Worm (Caenorhabditis elegans): Measurements from ENCODE around the gene emb-1.

Gene emb-1

DNA sequence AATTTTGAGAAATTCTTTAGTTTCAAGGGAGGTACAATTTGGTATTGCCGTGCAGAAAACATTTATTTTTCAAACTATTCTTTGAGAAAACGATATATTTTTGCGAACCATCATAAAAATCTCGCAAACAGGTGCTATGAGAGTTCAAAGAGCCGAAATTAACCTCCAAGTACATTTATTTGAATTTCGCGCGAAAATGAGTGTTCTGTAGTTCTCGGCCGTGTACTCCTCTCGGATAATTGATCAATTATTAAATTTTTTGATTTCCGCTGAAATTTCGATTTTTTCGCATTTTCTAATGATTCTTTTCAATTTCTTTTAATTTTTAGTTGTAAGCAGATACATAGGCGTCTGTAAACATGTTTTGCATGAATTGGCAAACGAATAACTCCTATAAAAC lies 16.9 kb downstream of the emb-1 start (continued):
- TF ChIP-seq dmd-4 (tag; optimal IDR thresholded peaks at IDR 0.05), result no peak
- TF ChIP-seq mdl-1 (tag; optimal IDR thresholded peaks at IDR 0.05), result no peak
- no peak for TF ChIP-seq unc-62 (GFP tag; optimal IDR thresholded peaks at IDR 0.05)

DNA sequence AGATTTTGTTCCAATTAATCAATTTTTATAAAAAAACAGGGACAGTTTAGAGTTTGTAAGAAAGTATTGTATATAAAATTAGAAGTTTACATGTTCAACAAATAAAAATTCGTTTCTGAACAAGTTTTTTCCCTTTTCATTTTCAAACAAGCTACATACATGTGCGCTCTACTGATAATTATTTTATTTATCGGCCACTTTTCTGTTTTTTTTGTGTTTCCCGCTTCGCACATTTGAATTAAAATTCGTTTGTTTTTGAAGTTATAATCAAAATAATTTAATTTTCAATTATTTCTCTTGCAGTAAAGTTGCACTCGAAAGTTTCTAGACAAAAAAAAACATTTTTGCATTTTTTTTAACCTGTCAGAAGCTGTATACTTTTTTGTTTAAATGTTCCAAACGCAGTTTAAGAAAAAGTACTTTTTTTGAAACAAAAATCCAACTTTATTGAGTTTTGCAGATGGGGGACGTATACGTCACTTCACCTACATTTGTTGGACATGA lies 17.5 kb downstream of the emb-1 start, which contains the start of gene hira-1:
Gene hira-1 (plus strand): TSS at position 454 of the 504 bp plus-strand sequence.
- TF ChIP-seq sem-4 (tag; optimal IDR thresholded peaks at IDR 0.05) (peak; percentile 52), nhr-77 (tag; optimal IDR thresholded peaks at IDR 0.05) (no peak), lsy-2 (tag; optimal IDR thresholded peaks at IDR 0.05) (peak in 1 of 2 experiments; percentile 56), gmeb-1 (tag; optimal IDR thresholded peaks at IDR 0.05) (peak; percentile 47), lin-13 (GFP tag; optimal IDR thresholded peaks at IDR 0.05) (peak; percentile 17), C34F6.9 (tag; optimal IDR thresholded peaks at IDR 0.05) (peak; percentile 78), nhr-237 (tag; optimal IDR thresholded peaks at IDR 0.05) (no peak), crh-2 (tag; optimal IDR thresholded peaks at IDR 0.05) (peak; percentile 38), lin-39 (tag; optimal IDR thresholded peaks at IDR 0.05) (no peak), unc-55 (GFP tag; optimal IDR thresholded peaks at IDR 0.05) (peak; percentile 70), peb-1 (tag; optimal IDR thresholded peaks at IDR 0.05) (no peak)

DNA sequence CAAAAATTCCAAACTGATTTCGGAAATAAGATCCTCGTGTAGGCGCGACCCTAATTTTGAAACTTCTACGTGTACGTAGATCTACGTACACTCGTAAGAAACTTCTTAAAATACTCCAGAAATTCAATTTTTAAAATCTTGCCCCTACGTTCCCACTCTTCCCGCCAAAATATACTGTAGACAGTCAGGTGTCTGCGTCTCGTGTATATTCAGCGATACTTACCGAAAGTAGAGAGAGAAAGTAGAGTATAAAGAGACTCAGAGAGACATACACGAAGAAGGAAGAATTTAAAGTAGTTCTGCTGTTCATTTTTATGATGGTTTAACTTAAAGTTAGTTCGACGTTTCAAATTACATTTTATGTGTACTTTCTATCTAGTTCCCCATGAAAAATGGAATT lies 20.0 kb downstream of the emb-1 start:
- TF ChIP-seq unc-55 (GFP tag; optimal IDR thresholded peaks at IDR 0.05) (no peak), ama-1 (optimal IDR thresholded peaks at IDR 0.05) (no peak), nhr-129 (tag; optimal IDR thresholded peaks at IDR 0.05) (no peak), lin-13 (GFP tag; optimal IDR thresholded peaks at IDR 0.05) (no peak), nhr-12 (tag; optimal IDR thresholded peaks at IDR 0.05) (no peak), mab-5 (tag; optimal IDR thresholded peaks at IDR 0.05) (no peak), Y55F3AM.14 (GFP tag; optimal IDR thresholded peaks at IDR 0.05) (no peak), C34F6.9 (tag; optimal IDR thresholded peaks at IDR 0.05) (no peak)

DNA sequence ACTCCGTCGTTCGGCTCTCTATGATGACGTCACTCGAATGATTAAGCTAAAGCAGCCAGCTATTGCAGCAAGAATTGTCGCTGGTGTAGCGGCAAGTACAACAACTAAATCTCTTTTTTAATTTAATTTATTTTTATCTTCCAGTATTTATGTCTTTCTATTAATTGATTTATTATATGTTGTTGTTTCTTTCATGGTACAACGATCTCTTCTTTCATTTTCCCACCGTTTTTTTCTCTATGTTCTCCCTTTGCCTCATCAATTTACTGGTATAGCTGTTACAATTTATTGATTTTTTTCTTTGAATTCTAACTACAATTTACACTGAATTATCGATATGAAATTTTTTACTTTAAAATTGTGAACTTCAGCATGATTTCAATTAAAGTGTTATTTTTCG lies 22.5 kb downstream of the emb-1 start, which contains the start of gene moc-6:
Gene moc-6 (plus strand): TSS at position 301 of the 400 bp plus-strand sequence.
- TF ChIP-seq C34F6.9 (tag; optimal IDR thresholded peaks at IDR 0.05), result peak; percentile 32
- TF ChIP-seq lin-13 (GFP tag; optimal IDR thresholded peaks at IDR 0.05), result no peak

DNA sequence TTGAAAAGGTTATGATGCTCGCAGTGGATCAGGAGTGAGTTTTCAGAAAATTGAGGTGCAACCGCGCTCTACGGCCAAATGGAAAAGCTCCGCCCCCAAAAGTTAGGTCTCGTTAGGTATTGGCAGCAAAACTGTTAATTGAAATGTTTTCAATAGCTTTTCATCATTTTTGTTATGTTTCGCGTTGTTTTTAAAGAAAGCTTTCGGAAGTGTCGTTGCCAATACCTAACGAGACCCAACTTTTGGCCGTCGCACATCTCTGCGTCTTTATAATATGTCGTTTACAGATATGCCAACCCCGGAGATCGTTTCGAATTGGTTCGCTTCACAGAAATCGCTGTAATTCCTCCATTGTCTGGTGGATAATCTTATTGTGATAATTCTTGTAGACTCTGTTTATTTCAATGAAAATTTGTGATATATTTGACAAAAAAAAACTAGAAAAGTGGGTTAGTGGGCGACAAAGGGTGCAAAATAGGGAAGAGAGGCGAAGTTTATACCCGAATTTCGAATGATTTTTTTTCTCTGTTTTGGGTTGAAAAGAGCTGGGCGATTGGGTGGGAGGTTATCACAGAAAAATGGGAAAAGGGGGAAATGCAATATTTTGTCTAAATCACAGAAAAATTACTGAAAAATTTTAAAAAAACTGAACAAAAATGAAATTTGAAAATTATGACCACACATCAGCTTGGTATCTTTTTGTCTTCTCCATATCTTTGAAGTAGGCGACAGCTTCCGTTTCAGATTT lies 23.2 kb downstream of the emb-1 start:
- TF ChIP-seq fos-1 (tag; optimal IDR thresholded peaks at IDR 0.05), result no peak
- TF ChIP-seq zag-1 (tag; optimal IDR thresholded peaks at IDR 0.05), result no peak
- TF ChIP-seq nhr-129 (tag; optimal IDR thresholded peaks at IDR 0.05), result peak; percentile 57
- TF ChIP-seq unc-62 (GFP tag; optimal IDR thresholded peaks at IDR 0.05), result no peak
- no peak for TF ChIP-seq alr-1 (tag; optimal IDR thresholded peaks at IDR 0.05)
- no peak for TF ChIP-seq elt-3 (tag; optimal IDR thresholded peaks at IDR 0.05)
- no peak for TF ChIP-seq ztf-1 (GFP tag; conservative IDR thresholded peaks at IDR 0.05)
- TF ChIP-seq lin-11 (tag; optimal IDR thresholded peaks at IDR 0.05), result no peak
- no peak for TF ChIP-seq nhr-23 (tag; optimal IDR thresholded peaks at IDR 0.05)
- no peak for TF ChIP-seq nhr-10 (tag; optimal IDR thresholded peaks at IDR 0.05)
- no peak for TF ChIP-seq blmp-1 (tag; optimal IDR thresholded peaks at IDR 0.05; ENCODE audit: insufficient read depth)
- no peak for TF ChIP-seq skn-1 (tag; optimal IDR thresholded peaks at IDR 0.05)
- TF ChIP-seq crh-2 (tag; optimal IDR thresholded peaks at IDR 0.05), result peak; percentile 11
- no peak for TF ChIP-seq ZK546.5 (tag; optimal IDR thresholded peaks at IDR 0.05)
- no peak for TF ChIP-seq ceh-16 (tag; optimal IDR thresholded peaks at IDR 0.05)
- TF ChIP-seq sma-9 (GFP tag; optimal IDR thresholded peaks at IDR 0.05), result no peak
- no peak for TF ChIP-seq sma-9 (tag; optimal IDR thresholded peaks at IDR 0.05)
- no peak for TF ChIP-seq nhr-12 (tag; optimal IDR thresholded peaks at IDR 0.05)
- TF ChIP-seq mab-5 (tag; optimal IDR thresholded peaks at IDR 0.05), result no peak
- TF ChIP-seq nhr-25 (tag; optimal IDR thresholded peaks at IDR 0.05), result no peak
- TF ChIP-seq R02D3.7 (tag; optimal IDR thresholded peaks at IDR 0.05), result no peak
- no peak for TF ChIP-seq lin-39 (tag; optimal IDR thresholded peaks at IDR 0.05)
- TF ChIP-seq aly-2 (tag; optimal IDR thresholded peaks at IDR 0.05), result no peak
- peak; percentile 2 for TF ChIP-seq sma-3 (GFP tag; optimal IDR thresholded peaks at IDR 0.05)
- no peak for TF ChIP-seq nhr-21 (tag; optimal IDR thresholded peaks at IDR 0.05)
- TF ChIP-seq ztf-11 (tag; optimal IDR thresholded peaks at IDR 0.05), result no peak
- no peak for TF ChIP-seq C34F6.9 (tag; optimal IDR thresholded peaks at IDR 0.05)
- peak; percentile 26 for TF ChIP-seq ama-1 (optimal IDR thresholded peaks at IDR 0.05)
- no peak for TF ChIP-seq mbf-1 (tag; optimal IDR thresholded peaks at IDR 0.05)
- peak; percentile 66 for TF ChIP-seq ztf-4 (tag; optimal IDR thresholded peaks at IDR 0.05)
- TF ChIP-seq sem-4 (tag; optimal IDR thresholded peaks at IDR 0.05), result no peak
- TF ChIP-seq snpc-4 (tag; optimal IDR thresholded peaks at IDR 0.05), result no peak
- TF ChIP-seq F13H6.1 (tag; optimal IDR thresholded peaks at IDR 0.05), result no peak
- no peak for TF ChIP-seq nhr-77 (tag; optimal IDR thresholded peaks at IDR 0.05)
- no peak for TF ChIP-seq mdl-1 (tag; optimal IDR thresholded peaks at IDR 0.05)
- no peak for TF ChIP-seq ceh-82 (tag; optimal IDR thresholded peaks at IDR 0.05)

All from whole organism, L2 larva.